Worm (Caenorhabditis elegans) whole organism, L1 larva: ENCODE data around the gene gro-1.

Source experiments
- C04F5.9 ChIP-seq: sonication (generic microtip); optimal IDR thresholded peaks from 2 replicates; lab custom pipeline; 2016; ENCODE audit warnings: missing genetic modification characterization, missing compliant biosample characterization
- C34B4.2 ChIP-seq: sonication (generic microtip); optimal IDR thresholded peaks from 2 replicates; lab custom pipeline; 2017; ENCODE audit warnings: mild to moderate bottlenecking, missing genetic modification characterization, missing compliant biosample characterization
- F16B12.6 ChIP-seq: fragments of 150-350 bp; optimal IDR thresholded peaks from 2 replicates; lab custom pipeline; 2014; ENCODE audit warnings: missing biosample characterization, missing genetic modification characterization
- alr-1 ChIP-seq: fragments of 200-800 bp; sonication (Bioruptor generic); optimal IDR thresholded peaks from 2 replicates; lab custom pipeline; 2018; ENCODE audit warnings: borderline replicate concordance, mild to moderate bottlenecking, missing genetic modification characterization, missing compliant biosample characterization
- aly-2 ChIP-seq: fragments of 150-350 bp; optimal IDR thresholded peaks from 2 replicates; lab custom pipeline; 2014; ENCODE audit warnings: missing biosample characterization, missing genetic modification characterization
- ama-1 ChIP-seq: fragments of 150-350 bp; optimal IDR thresholded peaks from 2 replicates; lab custom pipeline; 2014
- ceh-63 ChIP-seq: fragments of 200-800 bp; sonication (Bioruptor generic); optimal IDR thresholded peaks from 2 replicates; lab custom pipeline; 2018; ENCODE audit warnings: mild to moderate bottlenecking, missing genetic modification characterization, missing compliant biosample characterization
- ceh-88 ChIP-seq: fragments of 200-800 bp; sonication (Bioruptor generic); IDR thresholded peaks from 2 replicates; pipeline ENCODE4 v1.3.6; 2022; ENCODE audit warnings: missing genetic modification characterization, missing compliant biosample characterization
- ces-1 ChIP-seq: fragments of 150-350 bp; optimal IDR thresholded peaks from 2 replicates; lab custom pipeline; 2014; ENCODE audit warnings: missing biosample characterization, missing genetic modification reagents, missing genetic modification characterization
- dsc-1 ChIP-seq: sonication (generic microtip); optimal IDR thresholded peaks from 2 replicates; lab custom pipeline; 2016; ENCODE audit warnings: mild to moderate bottlenecking, missing genetic modification characterization, missing compliant biosample characterization
- efl-1 ChIP-seq, 4 experiments: fragments of 150-350 bp; optimal IDR thresholded peaks in 3 of 4; peaks in 1 of 4; 1 replicate in 1 of 4; 2 replicates in 3 of 4; lab custom pipeline; 2014; ENCODE audit warnings: missing biosample characterization in 2 of 4, missing genetic modification characterization in 2 of 4, missing genetic modification reagents in 2 of 4
- egl-27 ChIP-seq, 2 experiments: fragments of 150-350 bp in 1 of 2; sonication (generic microtip); optimal IDR thresholded peaks; 3 replicates each; lab custom pipeline; 2017 to 2018; ENCODE audit warnings: missing biosample characterization in 2 of 2, missing genetic modification characterization in 2 of 2, missing genetic modification reagents in 2 of 2
- elt-2 ChIP-seq: sonication (generic microtip); optimal IDR thresholded peaks from 2 replicates; lab custom pipeline; 2016; ENCODE audit warnings: missing genetic modification characterization, mild to moderate bottlenecking, inconsistent platforms, missing compliant biosample characterization, missing genetic modification reagents
- elt-3 ChIP-seq, 6 experiments: fragments of 150-350 bp in 1 of 6; sonication (generic microtip); optimal IDR thresholded peaks; 2 replicates each; lab custom pipeline; 2017 to 2018; ENCODE audit warnings: missing biosample characterization in 6 of 6, missing genetic modification characterization in 6 of 6, inconsistent platforms in 1 of 6
- fkh-10 ChIP-seq: sonication (generic microtip); optimal IDR thresholded peaks from 2 replicates; lab custom pipeline; 2017; ENCODE audit warnings: missing biosample characterization, missing genetic modification reagents, missing genetic modification characterization
- fkh-8 ChIP-seq: sonication (generic microtip); optimal IDR thresholded peaks from 2 replicates; lab custom pipeline; 2016; ENCODE audit warnings: mild to moderate bottlenecking, missing genetic modification characterization, missing compliant biosample characterization
- lin-13 ChIP-seq: fragments of 150-350 bp; optimal IDR thresholded peaks from 2 replicates; lab custom pipeline; 2014; ENCODE audit warnings: missing biosample characterization, missing genetic modification reagents, missing genetic modification characterization
- lin-14 ChIP-seq: fragments of 200-800 bp; sonication (Bioruptor generic); optimal IDR thresholded peaks from 2 replicates; lab custom pipeline; 2018; ENCODE audit warnings: mild to moderate bottlenecking, missing genetic modification characterization, moderate library complexity, missing compliant biosample characterization
- lin-39 ChIP-seq: fragments of 150-350 bp; optimal IDR thresholded peaks from 2 replicates; lab custom pipeline; 2014; ENCODE audit warnings: missing biosample characterization, missing genetic modification reagents, missing genetic modification characterization
- lsy-2 ChIP-seq, 2 experiments: fragments of 150-350 bp; optimal IDR thresholded peaks; 2 replicates each; lab custom pipeline; 2014; ENCODE audit warnings: missing biosample characterization in 2 of 2, missing genetic modification characterization in 2 of 2
- mab-9 ChIP-seq: fragments of 200-800 bp; sonication (Bioruptor generic); IDR thresholded peaks from 2 replicates; pipeline ENCODE4 v1.3.6; 2022; ENCODE audit warnings: missing genetic modification reagents, missing genetic modification characterization, missing compliant biosample characterization
- mdl-1 ChIP-seq, 2 experiments: fragments of 150-350 bp; optimal IDR thresholded peaks; 2 replicates each; lab custom pipeline; 2014 to 2017; ENCODE audit warnings: missing biosample characterization in 2 of 2, missing genetic modification characterization in 2 of 2, inconsistent platforms in 1 of 2
- mef-2 ChIP-seq: fragments of 150-350 bp; optimal IDR thresholded peaks from 2 replicates; lab custom pipeline; 2014; ENCODE audit warnings: missing biosample characterization, missing genetic modification characterization
- nhr-11 ChIP-seq: fragments of 150-350 bp; optimal IDR thresholded peaks from 2 replicates; lab custom pipeline; 2014; ENCODE audit warnings: missing biosample characterization, missing genetic modification characterization
- nhr-19 ChIP-seq: fragments of 200-800 bp; sonication (Bioruptor generic); conservative IDR thresholded peaks from 2 replicates; pipeline ENCODE4 v1.3.6; 2022; ENCODE audit warnings: missing genetic modification characterization, missing compliant biosample characterization
- nhr-47 ChIP-seq: sonication (generic microtip); optimal IDR thresholded peaks from 2 replicates; lab custom pipeline; 2016; ENCODE audit warnings: mild to moderate bottlenecking, missing genetic modification characterization, moderate library complexity, missing compliant biosample characterization
- nhr-71 ChIP-seq: sonication (generic microtip); optimal IDR thresholded peaks from 2 replicates; lab custom pipeline; 2016; ENCODE audit warnings: mild to moderate bottlenecking, missing genetic modification characterization, moderate library complexity, missing compliant biosample characterization
- nhr-76 ChIP-seq: sonication (generic microtip); optimal IDR thresholded peaks from 2 replicates; lab custom pipeline; 2017; ENCODE audit warnings: missing biosample characterization, missing genetic modification characterization
- nhr-77 ChIP-seq: fragments of 150-350 bp; optimal IDR thresholded peaks from 2 replicates; lab custom pipeline; 2014; ENCODE audit warnings: missing biosample characterization, missing genetic modification characterization
- nhr-85 ChIP-seq: sonication (generic microtip); peaks from one replicate; lab custom pipeline; 2016; ENCODE audit warnings: missing genetic modification characterization, inconsistent platforms, missing compliant biosample characterization
- pax-3 ChIP-seq: fragments of 200-800 bp; sonication (Bioruptor generic); optimal IDR thresholded peaks from 2 replicates; lab custom pipeline; 2018; ENCODE audit warnings: mild to moderate bottlenecking, missing genetic modification characterization, moderate library complexity, missing compliant biosample characterization
- rnt-1 ChIP-seq: sonication (generic microtip); optimal IDR thresholded peaks from 2 replicates; lab custom pipeline; 2016; ENCODE audit warnings: mild to moderate bottlenecking, missing genetic modification characterization, moderate library complexity, missing compliant biosample characterization
- snpc-4 ChIP-seq: fragments of 150-350 bp; optimal IDR thresholded peaks from 2 replicates; lab custom pipeline; 2014; ENCODE audit warnings: missing biosample characterization, missing genetic modification characterization
- snu-23 ChIP-seq: sonication (generic microtip); optimal IDR thresholded peaks from 2 replicates; lab custom pipeline; 2016; ENCODE audit warnings: missing genetic modification characterization, missing compliant biosample characterization
- sox-4 ChIP-seq: sonication (generic microtip); optimal IDR thresholded peaks from 2 replicates; lab custom pipeline; 2016; ENCODE audit warnings: missing genetic modification characterization, missing compliant biosample characterization
- swsn-7 ChIP-seq: sonication (generic microtip); optimal IDR thresholded peaks from 2 replicates; lab custom pipeline; 2016; ENCODE audit warnings: missing genetic modification characterization, missing compliant biosample characterization
- tlp-1 ChIP-seq: fragments of 150-350 bp; optimal IDR thresholded peaks from 2 replicates; lab custom pipeline; 2014; ENCODE audit warnings: missing biosample characterization, missing genetic modification characterization
- unc-130 ChIP-seq: fragments of 150-350 bp; optimal IDR thresholded peaks from 2 replicates; lab custom pipeline; 2017; ENCODE audit warnings: missing biosample characterization, missing genetic modification characterization, inconsistent platforms
- unc-30 ChIP-seq: sonication (generic microtip); optimal IDR thresholded peaks from 2 replicates; lab custom pipeline; 2017; ENCODE audit warnings: missing biosample characterization, missing genetic modification characterization
- unc-62 ChIP-seq: fragments of 150-350 bp; optimal IDR thresholded peaks from 2 replicates; lab custom pipeline; 2014; ENCODE audit warnings: missing biosample characterization, missing genetic modification reagents, missing genetic modification characterization
- unc-98 ChIP-seq: fragments of 200-800 bp; sonication (Bioruptor generic); IDR thresholded peaks from 2 replicates; pipeline ENCODE4 v1.3.6; 2022; ENCODE audit warnings: missing genetic modification characterization, missing compliant biosample characterization
- vab-15 ChIP-seq: sonication (generic microtip); optimal IDR thresholded peaks from 2 replicates; lab custom pipeline; 2017; ENCODE audit warnings: missing genotype, mild to moderate bottlenecking, missing genetic modification characterization, missing compliant biosample characterization
- xbp-1 ChIP-seq: sonication (generic microtip); optimal IDR thresholded peaks from 2 replicates; lab custom pipeline; 2016; ENCODE audit warnings: missing genetic modification characterization, missing compliant biosample characterization
- ztf-4 ChIP-seq: fragments of 150-350 bp; optimal IDR thresholded peaks from 2 replicates; lab custom pipeline; 2014; ENCODE audit warnings: missing biosample characterization, missing genetic modification characterization

Gene gro-1

ce11 chrIII:5227831-5228467, 37.0 kb upstream of the gro-1 start, which contains the start of the genes C34E10.12, C34E10.10 and atp-2 (continued):
- TF ChIP-seq alr-1 (no peak), snpc-4 (tag; lab: Kevin White, UChicago) (peak; percentile 46), nhr-77 (peak; percentile 82), lin-39 (tag; lab: Kevin White, UChicago) (peak; percentile 2)

- no peak for TF ChIP-seq xbp-1 (tag; lab: Kevin White, UChicago)
- TF ChIP-seq mef-2 (tag; lab: Kevin White, UChicago), result no peak
- no peak for TF ChIP-seq vab-15 (tag; lab: Kevin White, UChicago)
- no peak for TF ChIP-seq nhr-47
- TF ChIP-seq ama-1, result peak; percentile 20
- no peak for TF ChIP-seq unc-130 (tag; lab: Kevin White, UChicago)
- no peak for TF ChIP-seq lin-14 (GFP tag; lab: Kevin White, UChicago)
- no peak for TF ChIP-seq mdl-1 (tag; optimal IDR thresholded peaks at IDR 0.05; lab: Kevin White, UChicago)
- no peak for TF ChIP-seq F16B12.6 (tag; lab: Kevin White, UChicago)
- TF ChIP-seq elt-3 (tag; optimal IDR thresholded peaks at IDR 0.05; lab: Kevin White, UChicago), result no peak
- no peak for TF ChIP-seq efl-1 (optimal IDR thresholded peaks at IDR 0.05; lab: Kevin White, UChicago)
- TF ChIP-seq efl-1 (GFP tag; optimal IDR thresholded peaks at IDR 0.05 in 1 of 2; lab: Kevin White, UChicago), result peak in 1 of 2 experiments; percentile 90
- TF ChIP-seq mab-9 (GFP tag; lab: Robert Waterston, UW), result no peak
- TF ChIP-seq nhr-85 (tag; lab: Kevin White, UChicago), result no peak
- no peak for TF ChIP-seq pax-3 (tag; lab: Kevin White, UChicago)
- TF ChIP-seq lin-13 (GFP tag; lab: Kevin White, UChicago), result no peak
- no peak for TF ChIP-seq fkh-10 (GFP tag; lab: Kevin White, UChicago)
- no peak for TF ChIP-seq ztf-4 (tag; lab: Kevin White, UChicago)
- TF ChIP-seq C04F5.9, result no peak
Observed at ce11 chrIII:5228839-5229238, 36.1 kb upstream of the gro-1 start.

ce11 chrIII:5229511-5230250, 35.2 kb upstream of the gro-1 start:
- TF ChIP-seq efl-1 (optimal IDR thresholded peaks at IDR 0.05; lab: Kevin White, UChicago) (no peak), efl-1 (GFP tag; optimal IDR thresholded peaks at IDR 0.05 in 1 of 2; lab: Kevin White, UChicago) (peak in 1 of 2 experiments; percentile 90), alr-1 (peak; percentile 94), nhr-76 (tag; lab: Kevin White, UChicago) (peak; percentile 33), nhr-85 (tag; lab: Kevin White, UChicago) (peak; percentile 59), sox-4 (tag; lab: Kevin White, UChicago) (no peak)

ce11 chrIII:5230415-5230814, 34.5 kb upstream of the gro-1 start, which contains the start of gene prmt-5:
Gene prmt-5 (plus strand): TSS chrIII:5230555.
- TF ChIP-seq nhr-19 (GFP tag; lab: Robert Waterston, UW) (peak; percentile 25; the same call in 1 of the 2 replicates), aly-2 (peak; percentile 92), nhr-11 (tag; lab: Kevin White, UChicago) (no peak), egl-27 (tag; optimal IDR thresholded peaks at IDR 0.05; lab: Kevin White, UChicago) (no peak), rnt-1 (peak; percentile 15), mab-9 (GFP tag; lab: Robert Waterston, UW) (no peak), efl-1 (optimal IDR thresholded peaks at IDR 0.05; lab: Kevin White, UChicago) (peak; percentile 21 to 41), efl-1 (GFP tag; optimal IDR thresholded peaks at IDR 0.05 in 1 of 2; lab: Kevin White, UChicago) (peak in 1 of 2 experiments; percentile 77), elt-2 (tag; lab: Kevin White, UChicago) (peak; percentile 31), unc-30 (tag; lab: Kevin White, UChicago) (no peak), snu-23 (GFP tag; lab: Kevin White, UChicago) (peak; percentile 22), fkh-8 (tag; lab: Kevin White, UChicago) (no peak), dsc-1 (tag; lab: Kevin White, UChicago) (no peak), lsy-2 (tag; optimal IDR thresholded peaks at IDR 0.05; lab: Kevin White, UChicago) (peak in 1 of 2 experiments; percentile 21), tlp-1 (tag; lab: Kevin White, UChicago) (no peak), fkh-10 (GFP tag; lab: Kevin White, UChicago) (no peak), ztf-4 (tag; lab: Kevin White, UChicago) (peak; percentile 45), alr-1 (no peak), nhr-47 (peak; percentile 46), ceh-63 (GFP tag; lab: Kevin White, UChicago) (no peak), C34B4.2 (peak; percentile 43), ces-1 (GFP tag; lab: Kevin White, UChicago) (no peak), unc-62 (GFP tag; lab: Kevin White, UChicago) (no peak), nhr-76 (tag; lab: Kevin White, UChicago) (no peak), unc-98 (GFP tag; lab: Robert Waterston, UW) (no peak), swsn-7 (no peak), nhr-71 (tag; lab: Kevin White, UChicago) (peak; percentile 51), ceh-88 (GFP tag; lab: Robert Waterston, UW) (no peak)
